Fruit fly (Drosophila melanogaster) whole organism, embryonic: ENCODE results near the gene Ror.

Experiments
- CG11093 ChIP-seq: fragments of 200-800 bp; sonication (Bioruptor generic); IDR thresholded peaks from 3 replicates; pipeline ENCODE4 v1.3.6; 2022; ENCODE audit warnings: missing biosample characterization, missing genetic modification characterization
- CG11398 ChIP-seq: fragments of 200-800 bp; sonication (Bioruptor generic); optimal IDR thresholded peaks from 2 replicates; lab custom pipeline; 2016; ENCODE audit warnings: missing biosample characterization, missing genetic modification characterization
- CG13123 ChIP-seq: fragments of 200-800 bp; sonication (Bioruptor generic); optimal IDR thresholded peaks from 2 replicates; lab custom pipeline; 2016; ENCODE audit warnings: missing biosample characterization, missing genetic modification characterization
- CG13624 ChIP-seq: fragments of 200-800 bp; sonication (Bioruptor generic); optimal IDR thresholded peaks from 2 replicates; lab custom pipeline; 2016; ENCODE audit warnings: missing biosample characterization, missing genetic modification characterization
- CG14441 ChIP-seq: fragments of 200-800 bp; sonication (Bioruptor generic); IDR thresholded peaks from 2 replicates; pipeline ENCODE4 v1.3.6; 2022; ENCODE audit warnings: missing biosample characterization, missing genetic modification characterization
- CG14710 ChIP-seq: fragments of 200-800 bp; sonication (Bioruptor generic); optimal IDR thresholded peaks from 3 replicates; lab custom pipeline; 2019; ENCODE audit warnings: missing biosample characterization, mild to moderate bottlenecking, missing genetic modification characterization, moderate library complexity
- CG14860 ChIP-seq: fragments of 200-800 bp; sonication (Bioruptor generic); IDR thresholded peaks from 3 replicates; pipeline ENCODE4 v1.3.6; 2022; ENCODE audit warnings: missing biosample characterization, missing genetic modification characterization; ENCODE audit not compliant: partially characterized antibody
- CG15011 ChIP-seq: fragments of 200-800 bp; sonication (Bioruptor generic); optimal IDR thresholded peaks from 3 replicates; lab custom pipeline; 2018; ENCODE audit warnings: missing biosample characterization, mild to moderate bottlenecking, missing genetic modification characterization
- CG15514 ChIP-seq: fragments of 200-800 bp; sonication (Bioruptor generic); optimal IDR thresholded peaks from 3 replicates; lab custom pipeline; 2017; ENCODE audit warnings: missing biosample characterization, missing genetic modification characterization, mild to moderate bottlenecking, moderate library complexity, missing genetic modification reagents
- CG1602 ChIP-seq: fragments of 200-800 bp; sonication (Bioruptor generic); optimal IDR thresholded peaks from 3 replicates; lab custom pipeline; 2016; ENCODE audit warnings: missing biosample characterization, missing genetic modification characterization
- CG16815 ChIP-seq: fragments of 200-800 bp; sonication (Bioruptor generic); optimal IDR thresholded peaks from 3 replicates; lab custom pipeline; 2017; ENCODE audit warnings: missing biosample characterization, mild to moderate bottlenecking, missing genetic modification characterization
- CG17612 ChIP-seq: fragments of 200-800 bp; sonication (Bioruptor generic); IDR thresholded peaks from 2 replicates; pipeline ENCODE4 v1.3.6; 2022; ENCODE audit warnings: missing biosample characterization, missing genetic modification characterization
- CG2120 ChIP-seq: fragments of 200-800 bp; sonication (Bioruptor generic); optimal IDR thresholded peaks from 3 replicates; lab custom pipeline; 2016; ENCODE audit warnings: missing biosample characterization, missing genetic modification characterization
- CG34422 ChIP-seq: fragments of 200-800 bp; sonication (Bioruptor generic); IDR thresholded peaks from 3 replicates; pipeline ENCODE4 v1.3.6; 2022; ENCODE audit warnings: missing biosample characterization, missing genetic modification characterization
- CG3726 ChIP-seq: fragments of 200-800 bp; sonication (Bioruptor generic); IDR thresholded peaks from 3 replicates; pipeline ENCODE4, ENCODE4 v1.3.6; 2022; ENCODE audit warnings: missing biosample characterization, missing genetic modification characterization
- CG4730 ChIP-seq: fragments of 200-800 bp; sonication (Bioruptor generic); IDR thresholded peaks from 2 replicates; pipeline ENCODE4 v1.3.6; 2022; ENCODE audit warnings: missing biosample characterization, missing genetic modification characterization
- CG5180 ChIP-seq: fragments of 200-800 bp; sonication (Bioruptor generic); optimal IDR thresholded peaks from 3 replicates; lab custom pipeline; 2017; ENCODE audit warnings: missing biosample characterization, missing genetic modification characterization, mild to moderate bottlenecking, moderate library complexity, missing genetic modification reagents
- CG7357 ChIP-seq: fragments of 200-800 bp; sonication (Bioruptor generic); IDR thresholded peaks from 3 replicates; pipeline ENCODE4 v1.3.6; 2022; ENCODE audit warnings: missing biosample characterization, missing genetic modification characterization
- Camta ChIP-seq: fragments of 200-800 bp; sonication (Bioruptor generic); optimal IDR thresholded peaks from 2 replicates; lab custom pipeline; 2016; ENCODE audit warnings: missing biosample characterization, missing genetic modification characterization
- ERR ChIP-seq: fragments of 200-800 bp; sonication (Bioruptor generic); optimal IDR thresholded peaks from 2 replicates; lab custom pipeline; 2016; ENCODE audit warnings: missing biosample characterization, missing genetic modification characterization
- Elba2 ChIP-seq: fragments of 200-800 bp; sonication (Bioruptor generic); optimal IDR thresholded peaks from 3 replicates; lab custom pipeline; 2016; ENCODE audit warnings: missing biosample characterization, missing genetic modification characterization
- Fer2 ChIP-seq: fragments of 200-800 bp; sonication (Bioruptor generic); optimal IDR thresholded peaks from 2 replicates; lab custom pipeline; 2018; ENCODE audit warnings: missing biosample characterization, mild to moderate bottlenecking, missing genetic modification characterization, moderate library complexity
- H2.0 ChIP-seq: fragments of 200-800 bp; sonication (Bioruptor generic); IDR thresholded peaks from 2 replicates; pipeline ENCODE4 v1.3.6; 2022; ENCODE audit warnings: missing biosample characterization, missing genetic modification characterization
- HLH54F ChIP-seq: fragments of 200-800 bp; sonication (Bioruptor generic); optimal IDR thresholded peaks from 3 replicates; lab custom pipeline; 2016; ENCODE audit warnings: missing biosample characterization, missing genetic modification characterization
- Hmx ChIP-seq: fragments of 200-800 bp; sonication (Bioruptor generic); optimal IDR thresholded peaks from 2 replicates; lab custom pipeline; 2016; ENCODE audit warnings: missing biosample characterization, missing genetic modification characterization
- Myb ChIP-seq: fragments of 200-800 bp; sonication (Bioruptor generic); optimal IDR thresholded peaks from 2 replicates; lab custom pipeline; 2016; ENCODE audit warnings: missing biosample characterization, missing genetic modification characterization
- Pdp1 ChIP-seq, 2 experiments: fragments of 200-800 bp; sonication (Bioruptor generic); optimal IDR thresholded peaks; 3 replicates each; lab custom pipeline; 2016; ENCODE audit warnings: missing biosample characterization in 2 of 2, missing genetic modification characterization in 2 of 2, mild to moderate bottlenecking in 1 of 2, moderate library complexity in 1 of 2
- Ssrp ChIP-seq: fragments of 200-800 bp; sonication (Bioruptor generic); optimal IDR thresholded peaks from 2 replicates; lab custom pipeline; 2018; ENCODE audit warnings: missing biosample characterization, mild to moderate bottlenecking, missing genetic modification characterization, moderate library complexity
- Vsx1 ChIP-seq: fragments of 200-800 bp; sonication (Bioruptor generic); optimal IDR thresholded peaks from 2 replicates; lab custom pipeline; 2017; ENCODE audit warnings: missing biosample characterization, mild to moderate bottlenecking, missing genetic modification characterization, missing genetic modification reagents
- Xrp1 ChIP-seq: fragments of 200-800 bp; sonication (Bioruptor generic); IDR thresholded peaks from 2 replicates; pipeline ENCODE4 v1.3.6; 2022; ENCODE audit warnings: missing biosample characterization, missing genetic modification characterization
- gro ChIP-seq: fragments of 200-800 bp; sonication (Bioruptor generic); optimal IDR thresholded peaks from 2 replicates; lab custom pipeline; 2016; ENCODE audit warnings: missing biosample characterization, missing genetic modification characterization
- inv ChIP-seq: fragments of 200-800 bp; sonication (Bioruptor generic); IDR thresholded peaks from 2 replicates; pipeline ENCODE4 v1.3.6; 2022; ENCODE audit warnings: missing biosample characterization, missing genetic modification characterization; ENCODE audit not compliant: partially characterized antibody
- lmd ChIP-seq: fragments of 200-800 bp; sonication (Bioruptor generic); IDR thresholded peaks from 2 replicates; pipeline ENCODE4 v1.3.6; 2022; ENCODE audit warnings: missing biosample characterization, missing genetic modification characterization
- nerfin-2 ChIP-seq: fragments of 200-800 bp; sonication (Bioruptor generic); IDR thresholded peaks from 2 replicates; pipeline ENCODE4 v1.3.6; 2022; ENCODE audit warnings: missing biosample characterization, missing genetic modification characterization; ENCODE audit not compliant: partially characterized antibody
- pan ChIP-seq, 4 experiments: fragments of >200 bp in 3 of 4; fragments of 200-800 bp in 1 of 4; sonication (Bioruptor generic) in 1 of 4; optimal IDR thresholded peaks in 3 of 4; IDR thresholded peaks in 1 of 4; 2 replicates each; pipeline versions ENCODE4 v1.3.6 to Lab custom; 2017 to 2022; ENCODE audit warnings: missing biosample characterization in 2 of 4, missing genetic modification characterization in 2 of 4, mixed read lengths in 1 of 4
- pb ChIP-seq: fragments of 200-800 bp; sonication (Bioruptor generic); optimal IDR thresholded peaks from 3 replicates; lab custom pipeline; 2016; ENCODE audit warnings: missing biosample characterization, missing genetic modification characterization
- pita ChIP-seq: fragments of 200-800 bp; sonication (Bioruptor generic); optimal IDR thresholded peaks from 2 replicates; lab custom pipeline; 2017; ENCODE audit warnings: missing biosample characterization, mild to moderate bottlenecking, missing genetic modification characterization
- row ChIP-seq: fragments of 200-800 bp; sonication (Bioruptor generic); IDR thresholded peaks from 3 replicates; pipeline ENCODE4 v1.3.6; 2022; ENCODE audit warnings: missing biosample characterization, missing genetic modification characterization
- seq ChIP-seq: fragments of 200-800 bp; sonication (Bioruptor generic); IDR thresholded peaks from 2 replicates; pipeline ENCODE4 v1.3.6; 2022; ENCODE audit warnings: missing biosample characterization, missing genetic modification characterization
- sim ChIP-seq: fragments of 200-800 bp; sonication (Bioruptor generic); IDR thresholded peaks from 2 replicates; pipeline ENCODE4 v1.3.6; 2022; ENCODE audit warnings: missing biosample characterization, missing genetic modification characterization
- sima ChIP-seq: fragments of 200-800 bp; sonication (Bioruptor generic); optimal IDR thresholded peaks from 2 replicates; lab custom pipeline; 2016; ENCODE audit warnings: missing biosample characterization, missing genetic modification characterization
- slbo ChIP-seq: fragments of 200-800 bp; sonication (Bioruptor generic); IDR thresholded peaks from 2 replicates; pipeline ENCODE4 v1.3.6; 2022; ENCODE audit warnings: missing biosample characterization, missing genetic modification characterization
- ssp ChIP-seq: fragments of 200-800 bp; sonication (Bioruptor generic); IDR thresholded peaks from 2 replicates; pipeline ENCODE4 v1.3.6; 2022; ENCODE audit warnings: missing biosample characterization, missing genetic modification characterization
- tin ChIP-seq: fragments of 200-800 bp; sonication (Bioruptor generic); optimal IDR thresholded peaks from 3 replicates; lab custom pipeline; 2016; ENCODE audit warnings: missing biosample characterization, missing genetic modification characterization
- tx ChIP-seq: fragments of 200-800 bp; sonication (Bioruptor generic); optimal IDR thresholded peaks from 2 replicates; lab custom pipeline; 2016; ENCODE audit warnings: missing biosample characterization, missing genetic modification characterization
- vnd ChIP-seq: fragments of 200-800 bp; sonication (Bioruptor generic); IDR thresholded peaks from 3 replicates; pipeline ENCODE4 v1.3.6; 2022; ENCODE audit warnings: missing biosample characterization, missing genetic modification characterization; ENCODE audit not compliant: partially characterized antibody
- vvl ChIP-seq: fragments of 200-800 bp; sonication (Bioruptor generic); IDR thresholded peaks from 2 replicates; pipeline ENCODE4 v1.3.6; 2022; ENCODE audit warnings: missing biosample characterization, missing genetic modification characterization
- wek ChIP-seq: fragments of 200-800 bp; sonication (Bioruptor generic); optimal IDR thresholded peaks from 3 replicates; lab custom pipeline; 2018; ENCODE audit warnings: missing biosample characterization, mild to moderate bottlenecking, missing genetic modification characterization, moderate library complexity
- wor ChIP-seq: fragments of 200-800 bp; sonication (Bioruptor generic); IDR thresholded peaks from 2 replicates; pipeline ENCODE4 v1.3.6; 2022; ENCODE audit warnings: missing biosample characterization, missing genetic modification characterization
- zfh1 ChIP-seq: fragments of 200-800 bp; sonication (Bioruptor generic); IDR thresholded peaks from 3 replicates; pipeline ENCODE4 v1.3.6; 2022; ENCODE audit warnings: missing biosample characterization, missing genetic modification characterization
- zfh2 ChIP-seq: fragments of 200-800 bp; sonication (Bioruptor generic); optimal IDR thresholded peaks from 2 replicates; lab custom pipeline; 2016; ENCODE audit warnings: missing biosample characterization, missing genetic modification characterization

Gene Ror

dm6 chr2L:10276846-10277245, 25.2 kb downstream of the Ror start (continued):
- TF ChIP-seq Fer2 (tag; lab: Kevin White, UChicago) = no peak
- TF ChIP-seq CG13624 (GFP tag; lab: Kevin White, UChicago) = peak; percentile 33
- TF ChIP-seq vnd (GFP tag; lab: Robert Waterston, UW) = no peak
- 0 out of 3 replicates have a peak, but pooled peaks have one; percentile 43 for TF ChIP-seq CG11093
- no peak for TF ChIP-seq seq
- TF ChIP-seq H2.0 (GFP tag; lab: Robert Waterston, UW) = peak; percentile 23; the same call in 1 of the 2 replicates
- peak; percentile 43; the same call in 1 of the 2 replicates for TF ChIP-seq sim (GFP tag; lab: Robert Waterston, UW)
- no peak for TF ChIP-seq vvl (GFP tag; lab: Robert Waterston, UW)
- peak; percentile 46; the same call in 1 of the 3 replicates for TF ChIP-seq CG34422 (GFP tag; lab: Robert Waterston, UW)
- peak in 1 of 2 experiments; percentile 47 for TF ChIP-seq Pdp1 (GFP tag; optimal IDR thresholded peaks at IDR 0.05; lab: Kevin White, UChicago)
- 0 out of 3 replicates have a peak, but pooled peaks have one; percentile 13 for TF ChIP-seq CG7357 (GFP tag; lab: Robert Waterston, UW)
- TF ChIP-seq wek = no peak
- peak; percentile 37; the same call in 1 of the 3 replicates for TF ChIP-seq row (GFP tag; lab: Robert Waterston, UW)
- TF ChIP-seq CG16815 (GFP tag; lab: Kevin White, UChicago) = no peak
- TF ChIP-seq Xrp1 (GFP tag; lab: Robert Waterston, UW) = peak; percentile 14; the same call in 1 of the 2 replicates
- TF ChIP-seq pan (optimal IDR thresholded peaks at IDR 0.05; lab: Kevin White, UChicago) = no peak
- TF ChIP-seq pan (GFP tag; optimal IDR thresholded peaks at IDR 0.05 in 1 of 2, IDR thresholded peaks at IDR 0.05 in 1 of 2) = peak in 1 of 2 experiments; percentile 27
- no peak for TF ChIP-seq CG4730 (GFP tag; lab: Robert Waterston, UW)
- no peak for TF ChIP-seq CG17612
- TF ChIP-seq ERR (GFP tag; lab: Kevin White, UChicago) = no peak
- TF ChIP-seq Camta (GFP tag; lab: Kevin White, UChicago) = peak; percentile 23
- TF ChIP-seq CG14441 = peak; percentile 41; the same call in 1 of the 2 replicates
- TF ChIP-seq CG1602 = no peak
- no peak for TF ChIP-seq CG3726 (GFP tag; lab: Robert Waterston, UW)

- TF ChIP-seq CG14860 (GFP tag; lab: Robert Waterston, UW) = peak; percentile 85
- no peak for TF ChIP-seq CG13123 (GFP tag; lab: Kevin White, UChicago)
- TF ChIP-seq slbo (GFP tag; lab: Robert Waterston, UW) = no peak
- no peak for TF ChIP-seq CG15011 (GFP tag; lab: Kevin White, UChicago)
- no peak for TF ChIP-seq Ssrp (tag; lab: Kevin White, UChicago)
- TF ChIP-seq pb (GFP tag; lab: Kevin White, UChicago) = no peak
- TF ChIP-seq tx (GFP tag; lab: Kevin White, UChicago) = no peak
- TF ChIP-seq zfh1 (GFP tag; lab: Robert Waterston, UW) = 0 out of 3 replicates have a peak, but pooled peaks have one; percentile 12
- TF ChIP-seq gro (GFP tag; lab: Kevin White, UChicago) = no peak
- no peak for TF ChIP-seq CG14710
- TF ChIP-seq CG11398 = no peak
- no peak for TF ChIP-seq wor (GFP tag; lab: Robert Waterston, UW)
- no peak for TF ChIP-seq lmd (GFP tag; lab: Robert Waterston, UW)
- no peak for TF ChIP-seq Myb (GFP tag; lab: Kevin White, UChicago)
- no peak for TF ChIP-seq tin
- TF ChIP-seq ssp (GFP tag; lab: Robert Waterston, UW) = peak; percentile 82
- TF ChIP-seq Vsx1 (GFP tag; lab: Kevin White, UChicago) = no peak
- TF ChIP-seq inv (GFP tag; lab: Robert Waterston, UW) = peak; percentile 93
- no peak for TF ChIP-seq CG5180 (GFP tag; lab: Kevin White, UChicago)
- no peak for TF ChIP-seq zfh2 (GFP tag; lab: Kevin White, UChicago)
- no peak for TF ChIP-seq HLH54F (GFP tag; lab: Kevin White, UChicago)
- no peak for TF ChIP-seq sima (GFP tag; lab: Kevin White, UChicago)
- TF ChIP-seq pita = no peak
- no peak for TF ChIP-seq CG2120 (GFP tag; lab: Kevin White, UChicago)
- TF ChIP-seq nerfin-2 (GFP tag; lab: Robert Waterston, UW) = peak; percentile 78
- TF ChIP-seq Hmx (GFP tag; lab: Kevin White, UChicago) = no peak
- TF ChIP-seq Elba2 (GFP tag; lab: Kevin White, UChicago) = no peak
- no peak for TF ChIP-seq CG15514 (GFP tag; lab: Kevin White, UChicago)
These were observed 25.7 kb downstream of the Ror start for dm6 chr2L:10277362-10277761.
